Fruit fly (Drosophila melanogaster): Measurements from ENCODE around the gene unk.

Gene unk

dm6 chr3R:23175376-23175775, 17.7 kb upstream of the unk start (continued):
- peak; percentile 72 for TF ChIP-seq Dif (GFP tag; optimal IDR thresholded peaks at IDR 0.05; ENCODE audit: partially characterized antibody)
- peak; percentile 78 for TF ChIP-seq Hr83 (GFP tag; optimal IDR thresholded peaks at IDR 0.05; ENCODE audit: poor library complexity, severe bottlenecking)
- TF ChIP-seq jim (GFP tag; optimal IDR thresholded peaks at IDR 0.05), result no peak
- peak; percentile 97 for TF ChIP-seq brk (GFP tag; optimal IDR thresholded peaks at IDR 0.05)

- TF ChIP-seq fru (GFP tag; optimal IDR thresholded peaks at IDR 0.05) (peak; percentile 80), h (GFP tag; optimal IDR thresholded peaks at IDR 0.05) (peak; percentile 67), brk (GFP tag; optimal IDR thresholded peaks at IDR 0.05) (peak; percentile 66), Rel (GFP tag; optimal IDR thresholded peaks at IDR 0.05) (no peak), Rel (tag; optimal IDR thresholded peaks at IDR 0.05) (no peak), rgr (GFP tag; optimal IDR thresholded peaks at IDR 0.05) (peak; percentile 87), tai (GFP tag; optimal IDR thresholded peaks at IDR 0.05) (peak; percentile 8), HLH106 (tag; optimal IDR thresholded peaks at IDR 0.05) (peak; percentile 67), Sp1 (GFP tag; optimal IDR thresholded peaks at IDR 0.05) (peak; percentile 80), Hr78 (GFP tag; optimal IDR thresholded peaks at IDR 0.05) (no peak), CrebA (GFP tag; optimal IDR thresholded peaks at IDR 0.05; ENCODE audit: borderline replicate concordance) (peak; percentile 36), Vsx2 (GFP tag; optimal IDR thresholded peaks at IDR 0.05; ENCODE audit: partially characterized antibody) (no peak), ey (GFP tag; optimal IDR thresholded peaks at IDR 0.05) (peak; percentile 80), Myc (optimal IDR thresholded peaks at IDR 0.05) (no peak), Hnf4 (GFP tag; optimal IDR thresholded peaks at IDR 0.05) (peak; percentile 68), psq (GFP tag; optimal IDR thresholded peaks at IDR 0.05) (peak; percentile 52), N (GFP tag; optimal IDR thresholded peaks at IDR 0.05) (no peak), OdsH (GFP tag; optimal IDR thresholded peaks at IDR 0.05) (peak; percentile 88), br (GFP tag; optimal IDR thresholded peaks at IDR 0.05) (peak; percentile 70), foxo (GFP tag; optimal IDR thresholded peaks at IDR 0.05) (peak in 1 of 2 experiments; percentile 74), CG9705 (GFP tag; optimal IDR thresholded peaks at IDR 0.05) (peak; percentile 22), woc (GFP tag; optimal IDR thresholded peaks at IDR 0.05) (peak; percentile 67), jim (GFP tag; optimal IDR thresholded peaks at IDR 0.05) (no peak), sage (GFP tag; optimal IDR thresholded peaks at IDR 0.05) (peak; percentile 54)
Measured at dm6 chr3R:23174739-23175138, 17.1 kb upstream of the unk start.

dm6 chr3R:23173393-23173981, 15.8 kb upstream of the unk start, which contains the start of gene CG46310:
CG46310 (plus strand) TSS chr3R:23173873.
- peak; percentile 60 for TF ChIP-seq CG32264 (GFP tag; optimal IDR thresholded peaks at IDR 0.05)
- no peak for TF ChIP-seq Myc (optimal IDR thresholded peaks at IDR 0.05)
- peak; percentile 85 for TF ChIP-seq brk (GFP tag; optimal IDR thresholded peaks at IDR 0.05)
- TF ChIP-seq fru (GFP tag; optimal IDR thresholded peaks at IDR 0.05), result peak; percentile 93
- no peak for TF ChIP-seq pan (optimal IDR thresholded peaks at IDR 0.05)
- TF ChIP-seq br (GFP tag; optimal IDR thresholded peaks at IDR 0.05), result peak; percentile 86
- TF ChIP-seq Abd-B (GFP tag; optimal IDR thresholded peaks at IDR 0.05), result no peak
- peak in 1 of 2 experiments; percentile 97 for TF ChIP-seq foxo (GFP tag; optimal IDR thresholded peaks at IDR 0.05)
- peak; percentile 89 for TF ChIP-seq psq (GFP tag; optimal IDR thresholded peaks at IDR 0.05)
- TF ChIP-seq ey (GFP tag; optimal IDR thresholded peaks at IDR 0.05), result peak; percentile 72
- TF ChIP-seq Sp1 (GFP tag; optimal IDR thresholded peaks at IDR 0.05), result peak; percentile 94
- TF ChIP-seq CG9705 (GFP tag; optimal IDR thresholded peaks at IDR 0.05), result peak; percentile 83
- TF ChIP-seq GATAd (GFP tag; optimal IDR thresholded peaks at IDR 0.05), result no peak
- TF ChIP-seq Dfd (GFP tag; optimal IDR thresholded peaks at IDR 0.05), result no peak
- TF ChIP-seq sv (GFP tag; optimal IDR thresholded peaks at IDR 0.05), result no peak
- TF ChIP-seq dsf (GFP tag; optimal IDR thresholded peaks at IDR 0.05; ENCODE audit: borderline replicate concordance), result peak; percentile 16
- peak; percentile 97 for TF ChIP-seq HLH106 (tag; optimal IDR thresholded peaks at IDR 0.05)
- TF ChIP-seq OdsH (GFP tag; optimal IDR thresholded peaks at IDR 0.05), result peak; percentile 89
- no peak for TF ChIP-seq N (GFP tag; optimal IDR thresholded peaks at IDR 0.05)
- peak; percentile 69 for TF ChIP-seq Rel (GFP tag; optimal IDR thresholded peaks at IDR 0.05)
- peak; percentile 85 for TF ChIP-seq Rel (tag; optimal IDR thresholded peaks at IDR 0.05)
- no peak for TF ChIP-seq lola (GFP tag; optimal IDR thresholded peaks at IDR 0.05)
- peak in 1 of 2 experiments; percentile 58 for TF ChIP-seq dl (GFP tag; optimal IDR thresholded peaks at IDR 0.05; ENCODE audit: insufficient read depth in 1 of 2, partially characterized antibody in 2 of 2)
- no peak for TF ChIP-seq Dif (GFP tag; optimal IDR thresholded peaks at IDR 0.05; ENCODE audit: partially characterized antibody)
- TF ChIP-seq Vsx2 (GFP tag; optimal IDR thresholded peaks at IDR 0.05; ENCODE audit: partially characterized antibody), result peak; percentile 52
- TF ChIP-seq Mio (GFP tag; optimal IDR thresholded peaks at IDR 0.05), result no peak
- TF ChIP-seq Jra (GFP tag; optimal IDR thresholded peaks at IDR 0.05), result peak; percentile 63
- TF ChIP-seq tai (GFP tag; optimal IDR thresholded peaks at IDR 0.05), result peak; percentile 75
- peak; percentile 90 for TF ChIP-seq Hnf4 (GFP tag; optimal IDR thresholded peaks at IDR 0.05)
- TF ChIP-seq h (GFP tag; optimal IDR thresholded peaks at IDR 0.05), result peak; percentile 95
- peak; percentile 57 for TF ChIP-seq woc (GFP tag; optimal IDR thresholded peaks at IDR 0.05)
- peak; percentile 71 for TF ChIP-seq CrebA (GFP tag; optimal IDR thresholded peaks at IDR 0.05; ENCODE audit: borderline replicate concordance)
- TF ChIP-seq Hr83 (GFP tag; optimal IDR thresholded peaks at IDR 0.05; ENCODE audit: poor library complexity, severe bottlenecking), result peak; percentile 93
- TF ChIP-seq jim (GFP tag; optimal IDR thresholded peaks at IDR 0.05), result no peak
- no peak for TF ChIP-seq Hr78 (GFP tag; optimal IDR thresholded peaks at IDR 0.05)
- peak; percentile 74 for TF ChIP-seq dmrt93B (GFP tag; optimal IDR thresholded peaks at IDR 0.05)
- TF ChIP-seq usp (GFP tag; optimal IDR thresholded peaks at IDR 0.05), result no peak
- peak; percentile 91 for TF ChIP-seq rgr (GFP tag; optimal IDR thresholded peaks at IDR 0.05)
- peak; percentile 81 for TF ChIP-seq sage (GFP tag; optimal IDR thresholded peaks at IDR 0.05)
